Worm (Caenorhabditis elegans): ENCODE data around the gene math-4.

DNA sequence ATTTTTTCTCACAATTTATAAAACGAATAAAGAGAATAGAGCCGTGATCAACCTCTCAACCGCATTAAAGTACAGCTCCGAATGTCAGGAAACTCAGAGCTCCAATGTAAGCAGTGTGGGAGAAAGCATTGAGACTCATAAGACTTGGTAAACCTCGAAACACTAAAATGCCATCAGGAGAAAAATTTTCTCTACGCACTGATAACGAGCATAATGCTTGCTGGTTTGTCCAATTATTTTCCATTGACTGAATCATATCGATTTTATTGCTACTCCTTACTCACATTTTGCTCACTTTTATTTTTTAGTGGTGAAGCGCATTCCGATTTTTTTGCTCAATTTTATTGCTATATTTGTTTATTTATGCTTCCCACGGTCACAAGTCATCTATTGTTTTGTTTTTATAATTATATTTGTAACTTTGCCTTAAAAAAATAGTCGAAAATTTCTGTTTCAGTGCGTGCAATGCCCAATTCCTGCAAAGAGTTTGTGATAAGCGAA, 47.9 kb upstream of the math-4 start, which contains the start of gene math-40:
- TF ChIP-seq hlh-8 (tag; optimal IDR thresholded peaks at IDR 0.05) (no peak), nhr-11 (tag; optimal IDR thresholded peaks at IDR 0.05) (no peak), ztf-16 (tag; optimal IDR thresholded peaks at IDR 0.05) (no peak), pha-4 (tag; optimal IDR thresholded peaks at IDR 0.05) (no peak), fkh-10 (GFP tag; optimal IDR thresholded peaks at IDR 0.05) (no peak), rnt-1 (tag; optimal IDR thresholded peaks at IDR 0.05) (no peak), nfya-1 (tag; optimal IDR thresholded peaks at IDR 0.05) (no peak), sox-2 (GFP tag; IDR thresholded peaks at IDR 0.05) (no peak), elt-2 (tag; optimal IDR thresholded peaks at IDR 0.05) (no peak), dmd-4 (tag; optimal IDR thresholded peaks at IDR 0.05; ENCODE audit: borderline replicate concordance) (no peak), pag-3 (tag; optimal IDR thresholded peaks at IDR 0.05; ENCODE audit: borderline replicate concordance) (no peak), ets-4 (tag; optimal IDR thresholded peaks at IDR 0.05) (no peak), hlh-30 (tag; optimal IDR thresholded peaks at IDR 0.05; ENCODE audit: insufficient read depth) (no peak)
